Fruit fly (Drosophila melanogaster) whole organism, prepupa: ENCODE results near the gene CG32280.
A peak's percentile ranks its signal among the peaks of the same experiment; 100 is the strongest.

Experiments
- Blimp-1 ChIP-seq: fragments of 200-800 bp; sonication (Bioruptor generic); optimal IDR thresholded peaks from 3 replicates; lab custom pipeline; 2017; ENCODE audit warnings: missing biosample characterization, missing genetic modification characterization, mild to moderate bottlenecking, moderate library complexity, missing genetic modification reagents
- CG10631 ChIP-seq: fragments of 200-800 bp; sonication (Bioruptor generic); optimal IDR thresholded peaks from 2 replicates; lab custom pipeline; 2016; ENCODE audit warnings: missing biosample characterization, missing genetic modification characterization
- CG10669 ChIP-seq: fragments of 200-800 bp; sonication (Bioruptor generic); optimal IDR thresholded peaks from 3 replicates; lab custom pipeline; 2018; ENCODE audit warnings: missing biosample characterization, mild to moderate bottlenecking, missing genetic modification characterization, moderate library complexity
- CG11294 ChIP-seq: fragments of 200-800 bp; sonication (Bioruptor generic); IDR thresholded peaks from 2 replicates; pipeline ENCODE4 v1.3.6; 2022; ENCODE audit warnings: missing biosample characterization, missing genetic modification characterization
- CG16779 ChIP-seq: fragments of 200-800 bp; sonication (Bioruptor generic); optimal IDR thresholded peaks from 3 replicates; lab custom pipeline; 2017; ENCODE audit warnings: missing biosample characterization, mild to moderate bottlenecking, missing genetic modification characterization
- CG31627 ChIP-seq: fragments of 200-800 bp; sonication (Bioruptor generic); optimal IDR thresholded peaks from 3 replicates; lab custom pipeline; 2016; ENCODE audit warnings: missing biosample characterization, missing genetic modification characterization
- CG3919 ChIP-seq: fragments of 200-800 bp; sonication (Bioruptor generic); optimal IDR thresholded peaks from 3 replicates; lab custom pipeline; 2016; ENCODE audit warnings: missing biosample characterization, missing genetic modification characterization
- CG4318 ChIP-seq: fragments of 200-800 bp; sonication (Bioruptor generic); optimal IDR thresholded peaks from 3 replicates; lab custom pipeline; 2017; ENCODE audit warnings: missing biosample characterization, mild to moderate bottlenecking, missing genetic modification characterization
- CG6163 ChIP-seq: fragments of 200-800 bp; sonication (Bioruptor generic); IDR thresholded peaks from 3 replicates; pipeline ENCODE4 v1.3.6; 2022; ENCODE audit warnings: missing biosample characterization, missing genetic modification characterization
- CG6854 ChIP-seq: fragments of 200-800 bp; sonication (Bioruptor generic); optimal IDR thresholded peaks from 2 replicates; lab custom pipeline; 2017; ENCODE audit warnings: missing biosample characterization, mild to moderate bottlenecking, missing genetic modification characterization
- CG7368 ChIP-seq: fragments of 200-800 bp; sonication (Bioruptor generic); optimal IDR thresholded peaks from 3 replicates; lab custom pipeline; 2016; ENCODE audit warnings: missing biosample characterization, missing genetic modification characterization
- CG8119 ChIP-seq: fragments of 200-800 bp; sonication (Bioruptor generic); IDR thresholded peaks from 3 replicates; pipeline ENCODE4 v1.3.6; 2022; ENCODE audit warnings: missing biosample characterization, missing genetic modification characterization
- CG8632 ChIP-seq: fragments of 200-800 bp; sonication (Bioruptor generic); optimal IDR thresholded peaks from 3 replicates; lab custom pipeline; 2016; ENCODE audit warnings: missing biosample characterization, missing genetic modification characterization
- Eip75B ChIP-seq: fragments of 200-800 bp; sonication (Bioruptor generic); optimal IDR thresholded peaks from 3 replicates; lab custom pipeline; 2016; ENCODE audit warnings: missing biosample characterization, missing genetic modification characterization
- Ets21C ChIP-seq: fragments of 200-800 bp; sonication (Bioruptor generic); optimal IDR thresholded peaks from 3 replicates; lab custom pipeline; 2016; ENCODE audit warnings: missing biosample characterization, missing genetic modification characterization
- Hr38 ChIP-seq: sonication (Bioruptor generic); optimal IDR thresholded peaks from 2 replicates; lab custom pipeline; 2016; ENCODE audit warnings: missing biosample characterization, missing genetic modification characterization
- Hr39 ChIP-seq: fragments of 200-800 bp; sonication (Bioruptor generic); optimal IDR thresholded peaks from 2 replicates; lab custom pipeline; 2016; ENCODE audit warnings: missing biosample characterization, missing genetic modification characterization
- Lpt ChIP-seq: fragments of 200-800 bp; sonication (Bioruptor generic); optimal IDR thresholded peaks from 3 replicates; lab custom pipeline; 2016; ENCODE audit warnings: missing biosample characterization, missing genetic modification characterization
- OdsH ChIP-seq: fragments of 200-800 bp; sonication (Bioruptor generic); optimal IDR thresholded peaks from 3 replicates; lab custom pipeline; 2016; ENCODE audit warnings: missing biosample characterization, missing genetic modification characterization
- Smox ChIP-seq: fragments of 200-800 bp; sonication (Bioruptor generic); optimal IDR thresholded peaks from 3 replicates; lab custom pipeline; 2016; ENCODE audit warnings: missing biosample characterization, missing genetic modification characterization
- Sox102F ChIP-seq: fragments of 200-800 bp; sonication (Bioruptor generic); optimal IDR thresholded peaks from 2 replicates; lab custom pipeline; 2016; ENCODE audit warnings: missing biosample characterization, mild to moderate bottlenecking, missing genetic modification characterization
- Sox15 ChIP-seq: fragments of 200-800 bp; sonication (Bioruptor generic); optimal IDR thresholded peaks from 3 replicates; lab custom pipeline; 2016; ENCODE audit warnings: missing biosample characterization, missing genetic modification characterization
- acj6 ChIP-seq: fragments of 200-800 bp; sonication (Bioruptor generic); optimal IDR thresholded peaks from 3 replicates; lab custom pipeline; 2016; ENCODE audit warnings: missing biosample characterization, missing genetic modification characterization
- cyc ChIP-seq: fragments of 200-800 bp; sonication (Bioruptor generic); optimal IDR thresholded peaks from 3 replicates; lab custom pipeline; 2016; ENCODE audit warnings: missing biosample characterization, missing genetic modification characterization
- dac ChIP-seq: fragments of 200-800 bp; sonication (Bioruptor generic); optimal IDR thresholded peaks from 2 replicates; lab custom pipeline; 2017; ENCODE audit warnings: missing biosample characterization, mild to moderate bottlenecking, missing genetic modification characterization
- dsx ChIP-seq: fragments of 200-800 bp; optimal IDR thresholded peaks from 3 replicates; lab custom pipeline; 2019; ENCODE audit warnings: missing biosample characterization, mild to moderate bottlenecking, missing genetic modification characterization, moderate library complexity; ENCODE audit not compliant: poor library complexity, severe bottlenecking
- esn ChIP-seq: fragments of 200-800 bp; sonication (Bioruptor generic); optimal IDR thresholded peaks from 2 replicates; lab custom pipeline; 2016; ENCODE audit warnings: missing biosample characterization, mild to moderate bottlenecking, missing genetic modification characterization, moderate library complexity
- fkh ChIP-seq: fragments of 200-800 bp; sonication (Bioruptor generic); optimal IDR thresholded peaks from 3 replicates; lab custom pipeline; 2017; ENCODE audit warnings: missing biosample characterization, mild to moderate bottlenecking, missing genetic modification characterization, moderate library complexity
- lz ChIP-seq: fragments of 200-800 bp; sonication (Bioruptor generic); optimal IDR thresholded peaks from 3 replicates; lab custom pipeline; 2016; ENCODE audit warnings: missing biosample characterization, missing genetic modification characterization
- net ChIP-seq: fragments of 200-800 bp; sonication (Bioruptor generic); optimal IDR thresholded peaks from 3 replicates; lab custom pipeline; 2016; ENCODE audit warnings: missing biosample characterization, missing genetic modification characterization
- salr ChIP-seq, 2 experiments: fragments of 200-800 bp; sonication (Bioruptor generic); optimal IDR thresholded peaks; 3 replicates each; lab custom pipeline; 2016 to 2018; ENCODE audit warnings: missing biosample characterization in 2 of 2, missing genetic modification characterization in 2 of 2, mild to moderate bottlenecking in 1 of 2
- spab ChIP-seq: fragments of 200-800 bp; sonication (Bioruptor generic); optimal IDR thresholded peaks from 2 replicates; lab custom pipeline; 2017; ENCODE audit warnings: missing biosample characterization, mild to moderate bottlenecking, missing genetic modification characterization, missing genetic modification reagents
- svp ChIP-seq: fragments of 200-800 bp; sonication (Bioruptor generic); peaks from one replicate; lab custom pipeline; 2016; ENCODE audit warnings: missing biosample characterization, missing genetic modification characterization
- topi ChIP-seq: fragments of 200-800 bp; sonication (Bioruptor generic); optimal IDR thresholded peaks from 3 replicates; lab custom pipeline; 2016; ENCODE audit warnings: missing biosample characterization, missing genetic modification characterization
- vri ChIP-seq: fragments of 200-800 bp; sonication (Bioruptor generic); optimal IDR thresholded peaks from 3 replicates; lab custom pipeline; 2016; ENCODE audit warnings: missing biosample characterization, mild to moderate bottlenecking, missing genetic modification characterization

Gene CG32280

dm6 chr3L:3179474-3179873, 14.5 kb downstream of the CG32280 start (continued):
- peak; percentile 94 for TF ChIP-seq dsx (GFP tag; lab: Kevin White, UChicago)
- peak; percentile 94 for TF ChIP-seq esn (GFP tag; lab: Kevin White, UChicago)
- no peak for TF ChIP-seq CG4318 (GFP tag; lab: Kevin White, UChicago)
- peak; percentile 92 for TF ChIP-seq spab (GFP tag; lab: Kevin White, UChicago)
- TF ChIP-seq Lpt (GFP tag; lab: Kevin White, UChicago): peak; percentile 76
- peak; percentile 95 for TF ChIP-seq Hr39 (GFP tag; lab: Kevin White, UChicago)
- TF ChIP-seq Sox15 (GFP tag; lab: Kevin White, UChicago): peak; percentile 77
- TF ChIP-seq net (GFP tag; lab: Kevin White, UChicago): peak; percentile 87
- TF ChIP-seq CG8119 (GFP tag; lab: Robert Waterston, UW): peak; percentile 84
- peak; percentile 96 for TF ChIP-seq Eip75B (GFP tag; lab: Kevin White, UChicago)
- peak; percentile 76 for TF ChIP-seq Blimp-1 (GFP tag; lab: Kevin White, UChicago)
- TF ChIP-seq dac (GFP tag; lab: Kevin White, UChicago): peak; percentile 35
- TF ChIP-seq topi (GFP tag; lab: Kevin White, UChicago): peak; percentile 94
- peak; percentile 91 for TF ChIP-seq CG31627 (GFP tag; lab: Kevin White, UChicago)
- TF ChIP-seq CG3919: peak; percentile 94
- TF ChIP-seq CG8632 (GFP tag; lab: Kevin White, UChicago): peak; percentile 90
- TF ChIP-seq salr (GFP tag; optimal IDR thresholded peaks at IDR 0.05; lab: Kevin White, UChicago): peak in 1 of 2 experiments; percentile 84
- peak; percentile 82 for TF ChIP-seq CG16779 (tag; lab: Kevin White, UChicago)
- TF ChIP-seq, all 60 proteins: peak for 49

- TF ChIP-seq CG6854 (GFP tag; lab: Kevin White, UChicago) (no peak), cyc (GFP tag; lab: Kevin White, UChicago) (no peak), CG31627 (GFP tag; lab: Kevin White, UChicago) (no peak), CG10631 (GFP tag; lab: Kevin White, UChicago) (no peak), Hr38 (no peak), CG7368 (GFP tag; lab: Kevin White, UChicago) (no peak), vri (GFP tag; lab: Kevin White, UChicago) (no peak), Eip75B (GFP tag; lab: Kevin White, UChicago) (no peak), topi (GFP tag; lab: Kevin White, UChicago) (no peak), acj6 (GFP tag; lab: Kevin White, UChicago) (no peak), Lpt (GFP tag; lab: Kevin White, UChicago) (no peak), OdsH (GFP tag; lab: Kevin White, UChicago) (no peak), CG8119 (GFP tag; lab: Robert Waterston, UW) (no peak), lz (GFP tag; lab: Kevin White, UChicago) (no peak), CG16779 (tag; lab: Kevin White, UChicago) (no peak), Hr39 (GFP tag; lab: Kevin White, UChicago) (no peak), CG10669 (GFP tag; lab: Kevin White, UChicago) (no peak), CG11294 (GFP tag; lab: Robert Waterston, UW) (no peak), Smox (GFP tag; lab: Kevin White, UChicago) (no peak), Ets21C (GFP tag; lab: Kevin White, UChicago) (no peak)
- TF ChIP-seq, all 60 proteins: peak for 0
These were observed 19.1 kb downstream of the CG32280 start, which contains the start of gene CG42494 for dm6 chr3L:3184104-3184503. TSS of gene CG42494 (plus strand) at chr3L:3184404.

dm6 chr3L:3186364-3186763, 21.4 kb downstream of the CG32280 start, which contains the start of gene CG32284:
TSS of gene CG32284 (plus strand) at chr3L:3186664.
- no peak for TF ChIP-seq svp (GFP tag; lab: Kevin White, UChicago)
- TF ChIP-seq CG11294 (GFP tag; lab: Robert Waterston, UW): no peak
- TF ChIP-seq Blimp-1 (GFP tag; lab: Kevin White, UChicago): no peak
- TF ChIP-seq Sox102F: no peak
- no peak for TF ChIP-seq CG6163 (GFP tag; lab: Robert Waterston, UW)
- TF ChIP-seq fkh (GFP tag; lab: Kevin White, UChicago): no peak
